Worm (Caenorhabditis elegans): Measurements from ENCODE around the gene R05H10.7.

Gene R05H10.7

DNA sequence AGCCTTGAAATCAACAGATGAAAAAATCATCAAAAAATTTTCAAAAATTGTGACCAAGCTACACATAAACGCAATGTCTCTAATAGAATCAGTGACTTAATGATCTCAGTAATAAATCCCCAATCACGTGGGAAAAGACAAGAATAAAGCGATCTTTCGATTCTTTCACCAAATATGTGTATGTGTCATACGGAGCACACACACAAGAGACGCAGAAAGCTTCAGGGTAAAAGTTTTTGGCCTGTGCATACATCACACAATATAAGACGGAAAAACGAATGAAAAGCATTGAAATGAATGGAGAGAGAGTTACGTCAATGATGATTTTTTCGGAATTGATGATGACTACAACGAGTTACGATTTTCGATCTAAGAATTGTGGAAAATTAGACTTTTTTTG, 34.9 kb upstream of the R05H10.7 start:
- no peak for TF ChIP-seq unc-86 (tag; optimal IDR thresholded peaks at IDR 0.05)
- no peak for TF ChIP-seq vab-15 (tag; optimal IDR thresholded peaks at IDR 0.05)
- TF ChIP-seq nhr-85 (tag): no peak
- no peak for TF ChIP-seq unc-30 (tag; optimal IDR thresholded peaks at IDR 0.05)
- no peak for TF ChIP-seq lin-13 (GFP tag; optimal IDR thresholded peaks at IDR 0.05)
- no peak for TF ChIP-seq nhr-77 (tag; optimal IDR thresholded peaks at IDR 0.05)
- TF ChIP-seq snu-23 (GFP tag; optimal IDR thresholded peaks at IDR 0.05): no peak
- TF ChIP-seq nhr-47 (tag; optimal IDR thresholded peaks at IDR 0.05): peak; percentile 33
- no peak for TF ChIP-seq unc-130 (tag; optimal IDR thresholded peaks at IDR 0.05)
- TF ChIP-seq mep-1 (tag; optimal IDR thresholded peaks at IDR 0.05): peak; percentile 18
- no peak for TF ChIP-seq nhr-84 (tag; optimal IDR thresholded peaks at IDR 0.05)
- no peak for TF ChIP-seq nhr-11 (tag; optimal IDR thresholded peaks at IDR 0.05)
- TF ChIP-seq C16A3.4 (tag; optimal IDR thresholded peaks at IDR 0.05): no peak
- no peak for TF ChIP-seq tbx-2 (tag; optimal IDR thresholded peaks at IDR 0.05)
- no peak for TF ChIP-seq egl-13 (tag; optimal IDR thresholded peaks at IDR 0.05)
- TF ChIP-seq mdl-1 (tag; optimal IDR thresholded peaks at IDR 0.05): no peak
- peak in 1 of 3 experiments; percentile 13 for TF ChIP-seq dpl-1 (GFP tag; optimal IDR thresholded peaks at IDR 0.05)
- no peak for TF ChIP-seq isw-1 (GFP tag; IDR thresholded peaks at IDR 0.05)
- peak; percentile 23 for TF ChIP-seq ceh-8 (GFP tag; optimal IDR thresholded peaks at IDR 0.05)
- no peak for TF ChIP-seq ama-1 (optimal IDR thresholded peaks at IDR 0.05)
- no peak for TF ChIP-seq fkh-10 (GFP tag; optimal IDR thresholded peaks at IDR 0.05)
- TF ChIP-seq nhr-76 (tag; optimal IDR thresholded peaks at IDR 0.05): no peak
- TF ChIP-seq unc-98 (GFP tag; IDR thresholded peaks at IDR 0.05): no peak
- no peak for TF ChIP-seq snpc-4 (tag; optimal IDR thresholded peaks at IDR 0.05)
- no peak for TF ChIP-seq C34B4.2 (tag; optimal IDR thresholded peaks at IDR 0.05)
- no peak for TF ChIP-seq hpl-2 (GFP tag; optimal IDR thresholded peaks at IDR 0.05)
- TF ChIP-seq fos-1 (tag; optimal IDR thresholded peaks at IDR 0.05): peak; percentile 5
- TF ChIP-seq nhr-28 (tag; optimal IDR thresholded peaks at IDR 0.05): no peak
- no peak for TF ChIP-seq hlh-17 (GFP tag; optimal IDR thresholded peaks at IDR 0.05; ENCODE audit: borderline replicate concordance)
- no peak for TF ChIP-seq zag-1 (tag; optimal IDR thresholded peaks at IDR 0.05)
- no peak for TF ChIP-seq ceh-82 (tag; optimal IDR thresholded peaks at IDR 0.05)
- no peak for TF ChIP-seq nhr-19 (GFP tag; conservative IDR thresholded peaks at IDR 0.05)
- no peak for TF ChIP-seq sptf-1 (tag; optimal IDR thresholded peaks at IDR 0.05)
- no peak for TF ChIP-seq F16B12.6 (tag; optimal IDR thresholded peaks at IDR 0.05)
- no peak for TF ChIP-seq pag-3 (tag; optimal IDR thresholded peaks at IDR 0.05; ENCODE audit: borderline replicate concordance, insufficient read depth)
- TF ChIP-seq ceh-88 (GFP tag; IDR thresholded peaks at IDR 0.05): no peak
- TF ChIP-seq lin-15B (tag; optimal IDR thresholded peaks at IDR 0.05): no peak
- no peak for TF ChIP-seq unc-62 (GFP tag; optimal IDR thresholded peaks at IDR 0.05)
- TF ChIP-seq pax-3 (tag; optimal IDR thresholded peaks at IDR 0.05): no peak
- TF ChIP-seq ztf-11 (tag; optimal IDR thresholded peaks at IDR 0.05): no peak
- TF ChIP-seq ces-1 (GFP tag; optimal IDR thresholded peaks at IDR 0.05): no peak
- no peak for TF ChIP-seq aly-2 (tag; optimal IDR thresholded peaks at IDR 0.05)
- no peak for TF ChIP-seq nhr-12 (tag; optimal IDR thresholded peaks at IDR 0.05)
- TF ChIP-seq hlh-4 (tag; optimal IDR thresholded peaks at IDR 0.05): no peak
- no peak for TF ChIP-seq aha-1 (tag; optimal IDR thresholded peaks at IDR 0.05)
- TF ChIP-seq jun-1 (tag; optimal IDR thresholded peaks at IDR 0.05): no peak
- peak; percentile 63 for TF ChIP-seq dsc-1 (tag; optimal IDR thresholded peaks at IDR 0.05)
- no peak for TF ChIP-seq lir-3 (tag; optimal IDR thresholded peaks at IDR 0.05; ENCODE audit: poor library complexity)
- no peak for TF ChIP-seq elt-2 (tag; optimal IDR thresholded peaks at IDR 0.05)
- no peak for TF ChIP-seq lin-35 (GFP tag; optimal IDR thresholded peaks at IDR 0.05)
- TF ChIP-seq nhr-71 (tag; optimal IDR thresholded peaks at IDR 0.05): peak; percentile 52
- TF ChIP-seq ets-5 (GFP tag; IDR thresholded peaks at IDR 0.05): no peak
- no peak for TF ChIP-seq elt-3 (tag; optimal IDR thresholded peaks at IDR 0.05)
- no peak for TF ChIP-seq fkh-4 (tag; optimal IDR thresholded peaks at IDR 0.05; ENCODE audit: borderline replicate concordance)
- TF ChIP-seq xbp-1 (tag; optimal IDR thresholded peaks at IDR 0.05): no peak

Data from whole organism, L1 larva.